Worm (Caenorhabditis elegans) whole organism, L3 larva: ENCODE measurements around the gene C17C3.15.

ENCODE experiments used
- elt-1 ChIP-seq: fragments of 150-350 bp; optimal IDR thresholded peaks from 2 replicates; lab custom pipeline; 2014; ENCODE audit warnings: missing biosample characterization, missing genetic modification characterization
- lin-15B ChIP-seq: fragments of 150-350 bp; optimal IDR thresholded peaks from 2 replicates; lab custom pipeline; 2014; ENCODE audit warnings: missing biosample characterization, missing genetic modification characterization
- nhr-76 ChIP-seq: fragments of 150-350 bp; sonication (generic microtip); optimal IDR thresholded peaks from 5 replicates; lab custom pipeline; 2014; ENCODE audit warnings: missing biosample characterization, missing genetic modification characterization
- pha-4 ChIP-seq: fragments of 150-350 bp; optimal IDR thresholded peaks from 2 replicates; lab custom pipeline; 2014; ENCODE audit warnings: missing biosample characterization, missing genetic modification reagents, missing genetic modification characterization
- unc-39 ChIP-seq: sonication (generic microtip); optimal IDR thresholded peaks from 4 replicates; lab custom pipeline; 2017; ENCODE audit warnings: missing biosample characterization, missing genetic modification characterization
- unc-62 ChIP-seq: fragments of 150-350 bp; sonication (generic microtip); optimal IDR thresholded peaks from 4 replicates; lab custom pipeline; 2014; ENCODE audit warnings: missing biosample characterization, missing genetic modification reagents, missing genetic modification characterization
- ztf-11 ChIP-seq: fragments of 150-350 bp; optimal IDR thresholded peaks from 2 replicates; lab custom pipeline; 2014; ENCODE audit warnings: missing biosample characterization, missing genetic modification characterization

DNA sequence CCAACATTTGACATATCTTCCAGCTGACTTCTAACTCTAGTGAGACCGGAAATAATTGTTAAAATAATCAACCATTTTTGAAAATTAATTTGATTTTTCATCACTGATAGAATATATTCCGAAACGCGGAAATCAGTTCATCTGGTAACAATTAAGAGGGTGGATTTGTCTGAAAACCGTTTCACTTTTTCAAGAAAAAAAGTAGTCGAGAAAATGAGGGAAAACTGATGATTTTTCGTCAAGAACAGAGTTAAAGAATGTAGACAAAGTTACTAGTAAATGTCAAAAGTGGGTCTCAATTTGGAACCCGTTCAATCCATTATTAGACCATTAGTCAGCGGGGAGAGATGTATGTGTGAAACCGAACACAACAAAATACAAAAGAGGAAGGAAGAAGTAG is 32.7 kb downstream of the C17C3.15 start, which contains the start of gene C17G10.6:
- TF ChIP-seq ztf-11 (tag; lab: Kevin White, UChicago) (no peak), nhr-76 (tag; lab: Kevin White, UChicago) (no peak), lin-15B (tag; lab: Kevin White, UChicago) (no peak), pha-4 (no peak), unc-62 (GFP tag; lab: Kevin White, UChicago) (no peak), unc-39 (tag; lab: Kevin White, UChicago) (no peak), elt-1 (tag; lab: Kevin White, UChicago) (no peak)
